Fruit fly (Drosophila melanogaster) whole organism, pupa: Measurements from ENCODE around the gene Prp5.

ENCODE experiments used
- CG10348 ChIP-seq: fragments of 200-800 bp; sonication (Bioruptor generic); IDR thresholded peaks from 2 replicates; pipeline ENCODE4 v1.3.6; 2022; ENCODE audit warnings: missing biosample characterization, missing genetic modification characterization
- CG12605 ChIP-seq: fragments of 200-800 bp; sonication (Bioruptor generic); IDR thresholded peaks from 2 replicates; pipeline ENCODE4 v1.3.6; 2022; ENCODE audit warnings: missing biosample characterization, missing genetic modification characterization
- CG13204 ChIP-seq: fragments of 200-800 bp; sonication (Bioruptor generic); optimal IDR thresholded peaks from 2 replicates; lab custom pipeline; 2018; ENCODE audit warnings: missing biosample characterization, mild to moderate bottlenecking, missing genetic modification characterization, moderate library complexity
- CG14655 ChIP-seq: fragments of 200-800 bp; sonication (Bioruptor generic); optimal IDR thresholded peaks from 3 replicates; lab custom pipeline; 2017; ENCODE audit warnings: mild to moderate bottlenecking, missing biosample characterization, missing genetic modification reagents, missing genetic modification characterization
- CG15710 ChIP-seq: fragments of 200-800 bp; sonication (Bioruptor generic); optimal IDR thresholded peaks from 2 replicates; lab custom pipeline; 2018; ENCODE audit warnings: missing biosample characterization, mild to moderate bottlenecking, missing genetic modification characterization, moderate library complexity
- CG17806 ChIP-seq: fragments of 200-800 bp; sonication (Bioruptor generic); optimal IDR thresholded peaks from 2 replicates; lab custom pipeline; 2018; ENCODE audit warnings: missing biosample characterization, mild to moderate bottlenecking, missing genetic modification characterization, moderate library complexity
- CG32121 ChIP-seq: fragments of 200-800 bp; sonication (Bioruptor generic); IDR thresholded peaks from 2 replicates; pipeline ENCODE4 v1.3.6; 2022; ENCODE audit warnings: missing biosample characterization, missing genetic modification characterization
- CG34367 ChIP-seq: fragments of 200-800 bp; sonication (Bioruptor generic); optimal IDR thresholded peaks from 2 replicates; lab custom pipeline; 2018; ENCODE audit warnings: missing biosample characterization, mild to moderate bottlenecking, missing genetic modification characterization
- CG4496 ChIP-seq: fragments of 200-800 bp; sonication (Bioruptor generic); IDR thresholded peaks from 3 replicates; pipeline ENCODE4 v1.3.6; 2022; ENCODE audit warnings: missing biosample characterization, missing genetic modification characterization
- CG8159 ChIP-seq: fragments of 200-800 bp; sonication (Bioruptor generic); optimal IDR thresholded peaks from 3 replicates; lab custom pipeline; 2018; ENCODE audit warnings: missing biosample characterization, mild to moderate bottlenecking, missing genetic modification characterization, moderate library complexity
- CG8301 ChIP-seq: fragments of 200-800 bp; sonication (Bioruptor generic); optimal IDR thresholded peaks from 2 replicates; lab custom pipeline; 2018; ENCODE audit warnings: missing biosample characterization, mild to moderate bottlenecking, missing genetic modification characterization
- CG9948 ChIP-seq: fragments of 200-800 bp; sonication (Bioruptor generic); optimal IDR thresholded peaks from 2 replicates; lab custom pipeline; 2018; ENCODE audit warnings: missing biosample characterization, mild to moderate bottlenecking, missing genetic modification characterization, moderate library complexity
- D1 ChIP-seq: fragments of 200-800 bp; sonication (Bioruptor generic); optimal IDR thresholded peaks from 2 replicates; lab custom pipeline; 2018; ENCODE audit warnings: missing biosample characterization, mild to moderate bottlenecking, missing genetic modification characterization, moderate library complexity
- EcR ChIP-seq: fragments of 200-800 bp; sonication (Bioruptor generic); optimal IDR thresholded peaks from 3 replicates; lab custom pipeline; 2019; ENCODE audit warnings: missing biosample characterization, missing genetic modification characterization, mild to moderate bottlenecking, moderate library complexity, missing genetic modification reagents
- Ets98B ChIP-seq: fragments of 200-800 bp; sonication (Bioruptor generic); IDR thresholded peaks from 2 replicates; pipeline ENCODE4 v1.3.6; 2022; ENCODE audit warnings: missing biosample characterization, missing genetic modification characterization
- Pif1A ChIP-seq: fragments of 200-800 bp; sonication (Bioruptor generic); optimal IDR thresholded peaks from 3 replicates; lab custom pipeline; 2016; ENCODE audit warnings: missing biosample characterization, missing genetic modification characterization
- Pif1B ChIP-seq: fragments of 200-800 bp; sonication (Bioruptor generic); optimal IDR thresholded peaks from 3 replicates; lab custom pipeline; 2016; ENCODE audit warnings: missing biosample characterization, missing genetic modification characterization
- Snoo ChIP-seq: fragments of 200-800 bp; sonication (Bioruptor generic); optimal IDR thresholded peaks from 3 replicates; lab custom pipeline; 2017; ENCODE audit warnings: missing biosample characterization, mild to moderate bottlenecking, missing genetic modification characterization, inconsistent platforms
- fd96Ca ChIP-seq: fragments of 200-800 bp; sonication (Bioruptor generic); IDR thresholded peaks from 3 replicates; pipeline ENCODE4 v1.3.6; 2022; ENCODE audit warnings: missing biosample characterization, missing genetic modification characterization
- gl ChIP-seq: fragments of 200-800 bp; sonication (Bioruptor generic); optimal IDR thresholded peaks from 2 replicates; lab custom pipeline; 2018; ENCODE audit warnings: missing biosample characterization, mild to moderate bottlenecking, missing genetic modification characterization
- rn ChIP-seq: fragments of 200-800 bp; sonication (Bioruptor generic); IDR thresholded peaks from 2 replicates; pipeline ENCODE4 v1.3.6; 2022; ENCODE audit warnings: missing biosample characterization, missing genetic modification characterization

Gene Prp5

dm6 chrX:15299927-15300740 lies 44.8 kb upstream of the Prp5 start:
- TF ChIP-seq CG14655 (GFP tag; lab: Kevin White, UChicago) (no peak), Pif1B (no peak), CG32121 (no peak), EcR (no peak), Snoo (tag; lab: Kevin White, UChicago) (no peak), CG8159 (tag; lab: Kevin White, UChicago) (no peak), CG4496 (GFP tag; lab: Robert Waterston, UW) (no peak), CG13204 (GFP tag; lab: Kevin White, UChicago) (no peak), Ets98B (GFP tag; lab: Robert Waterston, UW) (no peak), CG34367 (no peak), CG10348 (no peak), fd96Ca (GFP tag; lab: Robert Waterston, UW) (no peak), gl (tag; lab: Kevin White, UChicago) (no peak), CG8301 (tag; lab: Kevin White, UChicago) (no peak)

dm6 chrX:15301175-15301574 lies 43.8 kb upstream of the Prp5 start:
- TF ChIP-seq Pif1B, result no peak
- TF ChIP-seq CG4496 (GFP tag; lab: Robert Waterston, UW), result no peak
- TF ChIP-seq CG9948, result no peak
- no peak for TF ChIP-seq CG10348
- no peak for TF ChIP-seq Ets98B (GFP tag; lab: Robert Waterston, UW)
- no peak for TF ChIP-seq Snoo (tag; lab: Kevin White, UChicago)
- TF ChIP-seq CG12605 (GFP tag; lab: Robert Waterston, UW), result no peak
- TF ChIP-seq CG15710, result no peak
- no peak for TF ChIP-seq CG14655 (GFP tag; lab: Kevin White, UChicago)
- no peak for TF ChIP-seq CG32121
- no peak for TF ChIP-seq EcR
- TF ChIP-seq CG34367, result no peak
- no peak for TF ChIP-seq CG17806 (tag; lab: Kevin White, UChicago)
- no peak for TF ChIP-seq rn (GFP tag; lab: Robert Waterston, UW)
- no peak for TF ChIP-seq CG8159 (tag; lab: Kevin White, UChicago)
- TF ChIP-seq D1 (tag; lab: Kevin White, UChicago), result no peak
- TF ChIP-seq CG13204 (GFP tag; lab: Kevin White, UChicago), result no peak
- TF ChIP-seq gl (tag; lab: Kevin White, UChicago), result no peak
- no peak for TF ChIP-seq CG8301 (tag; lab: Kevin White, UChicago)
- no peak for TF ChIP-seq Pif1A (GFP tag; lab: Kevin White, UChicago)

dm6 chrX:15303176-15304115 lies 41.5 kb upstream of the Prp5 start:
- peak; percentile 27 for TF ChIP-seq Snoo (tag; lab: Kevin White, UChicago)
- TF ChIP-seq gl (tag; lab: Kevin White, UChicago), result no peak
- no peak for TF ChIP-seq fd96Ca (GFP tag; lab: Robert Waterston, UW)
- TF ChIP-seq CG15710, result no peak
- TF ChIP-seq CG9948, result no peak

dm6 chrX:15304211-15304610 lies 40.8 kb upstream of the Prp5 start:
- TF ChIP-seq CG10348 (no peak), Ets98B (GFP tag; lab: Robert Waterston, UW) (no peak), CG9948 (no peak), Snoo (tag; lab: Kevin White, UChicago) (no peak), D1 (tag; lab: Kevin White, UChicago) (no peak), CG8159 (tag; lab: Kevin White, UChicago) (peak; percentile 2), CG13204 (GFP tag; lab: Kevin White, UChicago) (no peak), CG32121 (no peak), CG14655 (GFP tag; lab: Kevin White, UChicago) (peak; percentile 7), CG12605 (GFP tag; lab: Robert Waterston, UW) (no peak), CG8301 (tag; lab: Kevin White, UChicago) (no peak), CG34367 (no peak), CG15710 (no peak), Pif1A (GFP tag; lab: Kevin White, UChicago) (no peak), CG4496 (GFP tag; lab: Robert Waterston, UW) (0 out of 3 replicates have a peak, but pooled peaks have one; percentile 36), rn (GFP tag; lab: Robert Waterston, UW) (no peak), EcR (no peak), fd96Ca (GFP tag; lab: Robert Waterston, UW) (no peak), CG17806 (tag; lab: Kevin White, UChicago) (no peak), Pif1B (no peak)
